Worm (Caenorhabditis elegans): ENCODE measurements around the gene nhr-209.

ce11 chrV:12137942-12138341 lies 40.0 kb downstream of the nhr-209 start:
- TF ChIP-seq athp-1 (tag; optimal IDR thresholded peaks at IDR 0.05): no peak
- TF ChIP-seq cebp-1 (GFP tag; IDR thresholded peaks at IDR 0.05): no peak
- no peak for TF ChIP-seq cebp-1 (tag; optimal IDR thresholded peaks at IDR 0.05)
- no peak for TF ChIP-seq him-1 (tag; optimal IDR thresholded peaks at IDR 0.05)
